Fruit fly (Drosophila melanogaster): ENCODE measurements around the gene kipf.

Gene kipf

DNA sequence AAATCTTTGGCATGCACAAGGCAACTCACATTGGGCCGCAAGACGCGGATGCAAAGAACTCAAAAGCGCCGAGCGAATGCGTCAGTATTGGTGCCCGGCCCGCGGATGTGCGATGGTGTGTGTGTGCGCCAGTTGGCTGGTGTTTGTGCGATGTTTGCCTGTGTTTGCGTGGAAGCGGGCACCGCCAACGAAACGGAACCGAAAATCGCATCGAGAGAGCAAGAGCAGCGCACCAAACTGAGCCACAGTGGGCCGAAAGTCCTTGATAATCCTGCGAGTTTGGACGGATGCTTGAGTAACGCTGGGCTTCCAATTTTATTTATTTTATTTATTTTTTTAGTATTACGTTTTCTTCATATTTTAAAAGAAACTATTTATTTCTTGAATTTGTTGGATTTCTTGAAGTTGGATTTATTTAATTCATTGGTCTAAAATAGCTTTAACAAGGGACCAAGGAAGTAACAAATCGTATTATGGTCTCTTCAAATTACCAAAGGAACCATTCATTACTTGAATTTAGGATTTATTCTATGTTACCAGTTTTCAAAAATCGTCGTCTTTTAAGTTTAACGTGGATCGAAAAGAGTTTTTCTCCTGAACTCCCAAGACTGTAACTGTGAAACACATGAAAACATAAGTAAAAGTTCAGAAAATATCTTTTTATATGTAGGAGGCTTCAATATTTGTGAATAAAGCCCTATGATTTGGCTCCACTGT is 49.3 kb downstream of the kipf start (continued):
- peak; percentile 7 for TF ChIP-seq YL-1 (GFP tag; optimal IDR thresholded peaks at IDR 0.05)
- TF ChIP-seq CG16779 (GFP tag; IDR thresholded peaks at IDR 0.05): no peak
- no peak for TF ChIP-seq gfzf (GFP tag; optimal IDR thresholded peaks at IDR 0.05)
- TF ChIP-seq CG2116 (GFP tag; optimal IDR thresholded peaks at IDR 0.05): peak; percentile 25
- TF ChIP-seq Mrtf (GFP tag; IDR thresholded peaks at IDR 0.05): no peak
- peak; percentile 37; the same call in 1 of the 2 replicates for TF ChIP-seq CG10959 (GFP tag; IDR thresholded peaks at IDR 0.05)
- no peak for TF ChIP-seq Lpt (GFP tag; optimal IDR thresholded peaks at IDR 0.05)
- no peak for TF ChIP-seq CG10565 (GFP tag; optimal IDR thresholded peaks at IDR 0.05)
- no peak for TF ChIP-seq MBD-R2 (GFP tag; IDR thresholded peaks at IDR 0.05)
- TF ChIP-seq CG43689 (GFP tag; IDR thresholded peaks at IDR 0.05): no peak
- no peak for TF ChIP-seq Hmr (GFP tag; optimal IDR thresholded peaks at IDR 0.05)
- no peak for TF ChIP-seq lilli (GFP tag; optimal IDR thresholded peaks at IDR 0.05)
- no peak for TF ChIP-seq dati (GFP tag; IDR thresholded peaks at IDR 0.05)
- no peak for TF ChIP-seq gsb (GFP tag; IDR thresholded peaks at IDR 0.05)
- TF ChIP-seq run (tag; optimal IDR thresholded peaks at IDR 0.05): no peak
- peak; percentile 72 for TF ChIP-seq CG17829 (tag; optimal IDR thresholded peaks at IDR 0.05)
- 0 out of 2 replicates have a peak, but pooled peaks have one; percentile 2 for TF ChIP-seq Ada2b (GFP tag; IDR thresholded peaks at IDR 0.05)
- peak; percentile 40 for TF ChIP-seq CG15479 (GFP tag; optimal IDR thresholded peaks at IDR 0.05)
- no peak for TF ChIP-seq nerfin-2 (GFP tag; IDR thresholded peaks at IDR 0.05; ENCODE audit: partially characterized antibody)
- peak; percentile 76 for TF ChIP-seq CG9437 (GFP tag; optimal IDR thresholded peaks at IDR 0.05)
- no peak for TF ChIP-seq Myb (GFP tag; optimal IDR thresholded peaks at IDR 0.05)
- TF ChIP-seq ab (GFP tag; optimal IDR thresholded peaks at IDR 0.05): no peak
- TF ChIP-seq CG12071 (GFP tag; optimal IDR thresholded peaks at IDR 0.05): no peak
- no peak for TF ChIP-seq Tbp (GFP tag; optimal IDR thresholded peaks at IDR 0.05)
- no peak for TF ChIP-seq klu (GFP tag; IDR thresholded peaks at IDR 0.05)
- TF ChIP-seq CG17802 (tag; optimal IDR thresholded peaks at IDR 0.05): no peak
- TF ChIP-seq wor (GFP tag; IDR thresholded peaks at IDR 0.05): peak; percentile 39; the same call in 1 of the 2 replicates
- no peak for TF ChIP-seq CG2678 (tag; optimal IDR thresholded peaks at IDR 0.05)
- TF ChIP-seq CG15073 (GFP tag; optimal IDR thresholded peaks at IDR 0.05): no peak
- peak; percentile 45 for TF ChIP-seq bcd (GFP tag; optimal IDR thresholded peaks at IDR 0.05)
- TF ChIP-seq E2f2 (GFP tag; IDR thresholded peaks at IDR 0.05): no peak
- TF ChIP-seq Hand (GFP tag; optimal IDR thresholded peaks at IDR 0.05): no peak
- TF ChIP-seq CG6765 (GFP tag; optimal IDR thresholded peaks at IDR 0.05): no peak
- no peak for TF ChIP-seq tup (GFP tag; optimal IDR thresholded peaks at IDR 0.05)
- TF ChIP-seq vvl (GFP tag; IDR thresholded peaks at IDR 0.05): no peak
- no peak for TF ChIP-seq NC2α (GFP tag; optimal IDR thresholded peaks at IDR 0.05)
- peak; percentile 82 for TF ChIP-seq CG31441 (GFP tag; IDR thresholded peaks at IDR 0.05)
- TF ChIP-seq CG3995 (GFP tag; optimal IDR thresholded peaks at IDR 0.05): no peak
- peak; percentile 76 for TF ChIP-seq tio (GFP tag; optimal IDR thresholded peaks at IDR 0.05)
- peak; percentile 10 for TF ChIP-seq CG4617 (GFP tag; optimal IDR thresholded peaks at IDR 0.05; ENCODE audit: borderline replicate concordance)
- TF ChIP-seq CG15269 (tag; optimal IDR thresholded peaks at IDR 0.05): no peak
- TF ChIP-seq CG13296 (GFP tag; optimal IDR thresholded peaks at IDR 0.05): no peak
- no peak for TF ChIP-seq CrebB (tag; optimal IDR thresholded peaks at IDR 0.05)
- TF ChIP-seq bsh (GFP tag; optimal IDR thresholded peaks at IDR 0.05): peak; percentile 38 to 67
- no peak for TF ChIP-seq chinmo (GFP tag; IDR thresholded peaks at IDR 0.05; ENCODE audit: partially characterized antibody)
- TF ChIP-seq Dbx (GFP tag; IDR thresholded peaks at IDR 0.05): no peak
- no peak for TF ChIP-seq esg (GFP tag; conservative IDR thresholded peaks at IDR 0.05)
- peak; percentile 92 for TF ChIP-seq sens (GFP tag)
- TF ChIP-seq wdn (GFP tag; IDR thresholded peaks at IDR 0.05): no peak
- no peak for TF ChIP-seq CG8281 (tag; optimal IDR thresholded peaks at IDR 0.05)
- peak; percentile 19 for TF ChIP-seq Chrac-16 (GFP tag; optimal IDR thresholded peaks at IDR 0.05)
